Worm (Caenorhabditis elegans): ENCODE results near the gene Y48A6B.9.

The Y48A6B.9 gene

DNA sequence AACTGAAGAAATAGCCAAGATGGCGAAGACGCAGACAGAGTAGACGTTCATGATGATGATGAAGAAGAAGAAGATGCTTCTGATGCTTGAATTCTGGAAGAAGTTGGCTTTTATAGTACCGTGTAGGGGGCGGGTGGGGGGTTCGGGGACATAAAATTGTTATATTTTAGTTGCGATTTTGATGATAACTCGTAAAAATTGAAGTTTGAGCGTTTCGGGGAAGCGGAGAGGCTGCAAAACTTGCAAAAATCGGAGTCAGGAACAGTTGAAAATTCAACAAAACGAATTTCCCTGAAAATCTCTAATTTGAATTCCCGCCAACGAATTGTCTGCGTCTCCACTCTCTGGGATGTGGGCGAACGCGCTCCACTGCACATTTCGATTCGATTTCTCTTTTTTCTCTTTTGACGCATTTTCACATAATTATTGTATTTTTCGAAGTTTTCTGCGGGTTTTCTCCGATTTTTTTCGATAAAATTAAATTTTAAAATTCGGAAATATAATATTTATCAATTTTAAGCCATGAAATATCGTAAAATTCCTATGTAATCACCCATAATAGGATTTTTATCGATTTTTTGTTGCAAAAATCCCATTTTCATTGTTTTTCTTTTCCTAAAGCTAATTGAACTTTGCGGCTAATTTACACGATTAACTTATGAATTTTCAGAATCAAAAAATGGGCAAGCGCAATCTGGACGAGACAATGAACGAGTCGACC, 25.3 kb upstream of the Y48A6B.9 start, which contains the start of the genes fipr-17 and Y48A6B.3 (continued):
- peak; percentile 69 for TF ChIP-seq nhr-21 (tag; optimal IDR thresholded peaks at IDR 0.05)
- peak; percentile 85 for TF ChIP-seq crh-2 (tag; optimal IDR thresholded peaks at IDR 0.05)
- peak; percentile 35 for TF ChIP-seq ama-1 (optimal IDR thresholded peaks at IDR 0.05)
- peak; percentile 62 for TF ChIP-seq ztf-4 (tag; optimal IDR thresholded peaks at IDR 0.05)
- TF ChIP-seq lin-39 (tag; optimal IDR thresholded peaks at IDR 0.05), result no peak
- TF ChIP-seq ceh-16 (tag; optimal IDR thresholded peaks at IDR 0.05), result peak; percentile 28
- TF ChIP-seq mdl-1 (tag; optimal IDR thresholded peaks at IDR 0.05), result peak in 1 of 2 experiments; percentile 13
- peak; percentile 30 for TF ChIP-seq R02D3.7 (tag; optimal IDR thresholded peaks at IDR 0.05)

DNA sequence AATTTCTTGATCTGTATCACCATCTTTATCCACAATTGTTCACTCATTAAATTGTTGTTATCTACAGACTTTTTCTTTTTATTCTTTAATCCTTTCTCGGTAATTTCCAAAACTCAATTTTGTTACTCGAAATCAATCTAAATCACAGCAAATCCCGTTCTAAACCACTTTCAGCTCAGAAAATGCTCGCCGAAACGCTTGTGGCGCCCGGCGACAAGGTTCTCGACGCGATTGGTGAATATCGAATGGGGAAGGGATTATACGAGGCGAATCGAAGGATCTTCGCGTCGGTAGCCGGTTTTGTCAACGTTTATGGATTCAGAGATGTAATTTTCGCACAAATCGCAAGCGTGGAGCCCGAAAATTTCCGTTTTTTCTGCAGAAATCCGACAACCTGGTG, 24.1 kb upstream of the Y48A6B.9 start, which contains the start of gene exos-1:
Gene exos-1, plus strand, starts transcription at position 175 of the 400 bp plus-strand sequence.
- TF ChIP-seq dmd-4 (tag; optimal IDR thresholded peaks at IDR 0.05) (no peak), nhr-11 (tag; optimal IDR thresholded peaks at IDR 0.05) (no peak), crh-2 (tag; optimal IDR thresholded peaks at IDR 0.05) (no peak), ama-1 (optimal IDR thresholded peaks at IDR 0.05) (no peak), egl-27 (tag; optimal IDR thresholded peaks at IDR 0.05) (no peak), unc-62 (GFP tag; optimal IDR thresholded peaks at IDR 0.05) (no peak), nhr-12 (tag; optimal IDR thresholded peaks at IDR 0.05) (no peak), nhr-10 (tag; optimal IDR thresholded peaks at IDR 0.05) (no peak), fos-1 (tag; optimal IDR thresholded peaks at IDR 0.05) (no peak), gmeb-1 (tag; optimal IDR thresholded peaks at IDR 0.05) (no peak), nhr-25 (tag; optimal IDR thresholded peaks at IDR 0.05) (no peak), C34F6.9 (tag; optimal IDR thresholded peaks at IDR 0.05) (no peak), lin-11 (tag; optimal IDR thresholded peaks at IDR 0.05) (no peak), nhr-6 (tag; optimal IDR thresholded peaks at IDR 0.05) (no peak), nhr-23 (tag; optimal IDR thresholded peaks at IDR 0.05) (no peak), unc-55 (GFP tag; optimal IDR thresholded peaks at IDR 0.05) (no peak), elt-1 (tag; optimal IDR thresholded peaks at IDR 0.05) (no peak), aly-2 (tag; optimal IDR thresholded peaks at IDR 0.05) (no peak), ztf-4 (tag; optimal IDR thresholded peaks at IDR 0.05) (no peak), ZK546.5 (tag; optimal IDR thresholded peaks at IDR 0.05) (no peak)

DNA sequence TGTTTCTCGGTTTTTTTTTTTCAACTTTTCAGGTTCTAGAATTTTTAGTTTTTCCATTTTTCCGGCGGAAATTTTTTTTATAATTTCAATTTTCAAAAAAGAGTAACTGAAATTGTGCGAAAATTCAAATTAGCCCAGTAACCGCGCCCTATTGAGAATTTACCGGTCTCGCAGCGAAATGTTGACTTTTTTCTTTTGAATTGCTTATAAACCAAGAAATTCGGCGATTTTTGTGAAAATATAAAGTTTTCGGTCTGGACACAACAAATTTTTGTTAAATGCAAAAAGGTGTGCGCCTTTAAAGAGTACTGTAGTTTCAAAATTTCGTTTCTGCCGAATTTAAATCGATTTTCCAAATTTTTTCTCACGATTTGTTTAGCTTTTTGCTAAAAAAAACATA, 22.4 kb upstream of the Y48A6B.9 start:
- TF ChIP-seq nhr-21 (tag; optimal IDR thresholded peaks at IDR 0.05), result no peak
- TF ChIP-seq ztf-4 (tag; optimal IDR thresholded peaks at IDR 0.05), result no peak
- no peak for TF ChIP-seq nhr-10 (tag; optimal IDR thresholded peaks at IDR 0.05)

DNA sequence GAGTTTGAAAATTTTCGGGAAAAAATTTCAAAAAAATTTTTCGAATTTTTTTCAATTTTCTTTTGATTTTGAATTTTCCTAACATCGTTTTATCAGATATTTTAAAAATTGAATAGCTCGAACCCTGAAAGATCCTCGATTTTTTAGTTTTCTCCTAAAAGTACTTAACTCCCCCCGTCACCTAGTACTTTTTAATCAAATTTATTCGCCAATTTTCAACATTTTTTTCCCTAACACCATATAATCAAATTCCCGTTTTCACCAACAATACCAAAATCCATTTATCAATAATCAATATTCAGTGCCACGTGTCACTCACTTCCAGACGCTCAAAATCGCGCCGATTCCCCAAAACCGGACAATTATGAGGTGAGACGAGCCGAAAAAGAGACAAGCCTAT, 20.7 kb upstream of the Y48A6B.9 start, which contains the start of gene kvs-4:
Gene kvs-4, plus strand, starts transcription at position 301 of the 400 bp plus-strand sequence.
- TF ChIP-seq lin-39 (tag; optimal IDR thresholded peaks at IDR 0.05) (no peak), nhr-11 (tag; optimal IDR thresholded peaks at IDR 0.05) (no peak), snpc-4 (tag; optimal IDR thresholded peaks at IDR 0.05) (no peak), alr-1 (tag; optimal IDR thresholded peaks at IDR 0.05) (no peak), blmp-1 (tag; optimal IDR thresholded peaks at IDR 0.05; ENCODE audit: insufficient read depth) (no peak)

DNA sequence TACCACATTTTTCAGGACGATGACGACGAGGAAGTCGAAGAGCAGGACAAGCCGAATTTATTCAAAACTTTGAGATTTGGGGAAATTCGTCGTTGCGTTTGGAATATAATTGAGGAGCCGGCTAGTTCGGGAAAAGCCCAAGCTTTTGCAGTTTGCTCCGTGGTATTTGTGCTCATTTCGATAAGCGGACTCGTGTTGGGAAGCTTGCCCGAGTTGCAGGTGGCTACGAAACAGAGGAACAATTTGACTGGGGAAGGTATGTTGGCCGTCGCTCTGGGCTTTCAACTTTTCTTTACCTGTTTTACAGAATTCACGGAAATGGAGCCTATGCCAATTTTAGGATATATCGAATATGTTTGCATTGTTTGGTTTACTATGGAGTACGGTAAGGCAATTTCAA, 10.7 kb upstream of the Y48A6B.9 start:
- no peak for TF ChIP-seq mab-5 (tag; optimal IDR thresholded peaks at IDR 0.05)
- no peak for TF ChIP-seq ztf-11 (tag; optimal IDR thresholded peaks at IDR 0.05)
- no peak for TF ChIP-seq lin-13 (GFP tag; optimal IDR thresholded peaks at IDR 0.05)
- TF ChIP-seq C34F6.9 (tag; optimal IDR thresholded peaks at IDR 0.05), result no peak
- TF ChIP-seq egl-27 (tag; optimal IDR thresholded peaks at IDR 0.05), result no peak
- TF ChIP-seq nhr-6 (tag; optimal IDR thresholded peaks at IDR 0.05), result no peak
- no peak for TF ChIP-seq alr-1 (tag; optimal IDR thresholded peaks at IDR 0.05)
- no peak for TF ChIP-seq elt-1 (tag; optimal IDR thresholded peaks at IDR 0.05)
- TF ChIP-seq ama-1 (optimal IDR thresholded peaks at IDR 0.05), result no peak
- no peak for TF ChIP-seq Y55F3AM.14 (GFP tag; optimal IDR thresholded peaks at IDR 0.05)
- no peak for TF ChIP-seq crh-2 (tag; optimal IDR thresholded peaks at IDR 0.05)
- TF ChIP-seq gmeb-1 (tag; optimal IDR thresholded peaks at IDR 0.05), result no peak

DNA sequence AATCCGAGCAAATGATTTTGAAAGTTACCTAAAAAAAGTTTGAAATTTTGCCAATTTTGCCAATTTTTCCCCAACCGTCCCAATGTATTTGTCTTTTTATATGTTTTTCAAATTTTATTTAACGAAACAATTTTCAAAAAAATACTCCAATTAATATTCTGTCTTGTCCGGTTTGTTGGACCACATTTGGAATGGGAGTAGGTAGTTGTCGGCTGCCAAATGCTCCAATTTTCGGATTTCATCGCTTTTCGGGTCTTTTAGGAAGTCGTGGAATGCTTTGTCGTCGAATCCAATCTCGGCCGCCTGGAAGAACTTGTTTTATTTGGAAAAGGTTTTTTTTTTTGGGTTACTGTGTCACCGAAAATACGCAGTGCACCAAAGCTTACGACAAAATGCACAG, 7.8 kb upstream of the Y48A6B.9 start:
- TF ChIP-seq nhr-11 (tag; optimal IDR thresholded peaks at IDR 0.05) (no peak), gmeb-1 (tag; optimal IDR thresholded peaks at IDR 0.05) (no peak), R02D3.7 (tag; optimal IDR thresholded peaks at IDR 0.05) (no peak), snpc-4 (tag; optimal IDR thresholded peaks at IDR 0.05) (no peak), nhr-77 (tag; optimal IDR thresholded peaks at IDR 0.05) (no peak), nhr-6 (tag; optimal IDR thresholded peaks at IDR 0.05) (no peak), fos-1 (tag; optimal IDR thresholded peaks at IDR 0.05) (no peak), sma-3 (GFP tag; optimal IDR thresholded peaks at IDR 0.05) (no peak), nhr-237 (tag; optimal IDR thresholded peaks at IDR 0.05) (no peak), egl-27 (tag; optimal IDR thresholded peaks at IDR 0.05) (no peak), blmp-1 (tag; optimal IDR thresholded peaks at IDR 0.05; ENCODE audit: insufficient read depth) (no peak), ztf-11 (tag; optimal IDR thresholded peaks at IDR 0.05) (no peak), ZK546.5 (tag; optimal IDR thresholded peaks at IDR 0.05) (no peak), dmd-4 (tag; optimal IDR thresholded peaks at IDR 0.05) (no peak), skn-1 (tag; optimal IDR thresholded peaks at IDR 0.05) (no peak), unc-62 (GFP tag; optimal IDR thresholded peaks at IDR 0.05) (no peak)

Data from whole organism, L2 larva.